Fruit fly (Drosophila melanogaster) whole organism, prepupa: ENCODE data around the gene CG32647.

ENCODE experiments used
- CG15336 ChIP-seq: fragments of 200-800 bp; sonication (Bioruptor generic); IDR thresholded peaks from 2 replicates; pipeline ENCODE4 v1.3.6; 2022; ENCODE audit warnings: missing biosample characterization, missing genetic modification characterization
- CG3032 ChIP-seq: fragments of 200-800 bp; optimal IDR thresholded peaks from 2 replicates; lab custom pipeline; 2019; ENCODE audit warnings: missing biosample characterization, mild to moderate bottlenecking, missing genetic modification characterization, moderate library complexity
- CG32006 ChIP-seq: fragments of 200-800 bp; sonication (Bioruptor generic); optimal IDR thresholded peaks from 3 replicates; lab custom pipeline; 2017; ENCODE audit warnings: missing biosample characterization, mild to moderate bottlenecking, missing genetic modification characterization
- CG3919 ChIP-seq: fragments of 200-800 bp; sonication (Bioruptor generic); optimal IDR thresholded peaks from 3 replicates; lab custom pipeline; 2016; ENCODE audit warnings: missing biosample characterization, missing genetic modification characterization
- CG6854 ChIP-seq: fragments of 200-800 bp; sonication (Bioruptor generic); optimal IDR thresholded peaks from 2 replicates; lab custom pipeline; 2017; ENCODE audit warnings: missing biosample characterization, mild to moderate bottlenecking, missing genetic modification characterization
- CG8319 ChIP-seq: fragments of 200-800 bp; sonication (Bioruptor generic); optimal IDR thresholded peaks from 3 replicates; lab custom pipeline; 2016; ENCODE audit warnings: missing biosample characterization, missing genetic modification characterization
- CG9139 ChIP-seq: fragments of 200-800 bp; sonication (Bioruptor generic); optimal IDR thresholded peaks from 3 replicates; lab custom pipeline; 2017; ENCODE audit warnings: missing biosample characterization, mild to moderate bottlenecking, missing genetic modification characterization
- OdsH ChIP-seq: fragments of 200-800 bp; sonication (Bioruptor generic); optimal IDR thresholded peaks from 3 replicates; lab custom pipeline; 2016; ENCODE audit warnings: missing biosample characterization, missing genetic modification characterization
- Sox102F ChIP-seq: fragments of 200-800 bp; sonication (Bioruptor generic); optimal IDR thresholded peaks from 2 replicates; lab custom pipeline; 2016; ENCODE audit warnings: missing biosample characterization, mild to moderate bottlenecking, missing genetic modification characterization
- Sox15 ChIP-seq: fragments of 200-800 bp; sonication (Bioruptor generic); optimal IDR thresholded peaks from 3 replicates; lab custom pipeline; 2016; ENCODE audit warnings: missing biosample characterization, missing genetic modification characterization
- esn ChIP-seq: fragments of 200-800 bp; sonication (Bioruptor generic); optimal IDR thresholded peaks from 2 replicates; lab custom pipeline; 2016; ENCODE audit warnings: missing biosample characterization, mild to moderate bottlenecking, missing genetic modification characterization, moderate library complexity
- fd59A ChIP-seq: fragments of 200-800 bp; sonication (Bioruptor generic); optimal IDR thresholded peaks from 2 replicates; lab custom pipeline; 2017; ENCODE audit warnings: missing biosample characterization, mild to moderate bottlenecking, missing genetic modification characterization, missing genetic modification reagents
- net ChIP-seq: fragments of 200-800 bp; sonication (Bioruptor generic); optimal IDR thresholded peaks from 3 replicates; lab custom pipeline; 2016; ENCODE audit warnings: missing biosample characterization, missing genetic modification characterization
- salr ChIP-seq, 2 experiments: fragments of 200-800 bp; sonication (Bioruptor generic); optimal IDR thresholded peaks; 3 replicates each; lab custom pipeline; 2016 to 2018; ENCODE audit warnings: missing biosample characterization in 2 of 2, missing genetic modification characterization in 2 of 2, mild to moderate bottlenecking in 1 of 2

dm6 chrX:12733770-12734189, 51.0 kb downstream of the CG32647 start:
- TF ChIP-seq net (GFP tag; lab: Kevin White, UChicago) (no peak), CG8319 (GFP tag; lab: Kevin White, UChicago) (no peak), CG15336 (GFP tag; lab: Robert Waterston, UW) (no peak), CG9139 (GFP tag; lab: Kevin White, UChicago) (no peak), CG6854 (no peak), CG32006 (GFP tag; lab: Kevin White, UChicago) (no peak), Sox102F (no peak), CG3919 (GFP tag; lab: Kevin White, UChicago) (no peak), CG3032 (tag; lab: Kevin White, UChicago) (no peak), esn (GFP tag; lab: Kevin White, UChicago) (no peak), Sox15 (GFP tag; lab: Kevin White, UChicago) (no peak), salr (GFP tag; optimal IDR thresholded peaks at IDR 0.05; lab: Kevin White, UChicago) (no peak), OdsH (GFP tag; lab: Kevin White, UChicago) (no peak), fd59A (GFP tag; lab: Kevin White, UChicago) (no peak)
